Fruit fly (Drosophila melanogaster): ENCODE data around the gene bdwf.

DNA sequence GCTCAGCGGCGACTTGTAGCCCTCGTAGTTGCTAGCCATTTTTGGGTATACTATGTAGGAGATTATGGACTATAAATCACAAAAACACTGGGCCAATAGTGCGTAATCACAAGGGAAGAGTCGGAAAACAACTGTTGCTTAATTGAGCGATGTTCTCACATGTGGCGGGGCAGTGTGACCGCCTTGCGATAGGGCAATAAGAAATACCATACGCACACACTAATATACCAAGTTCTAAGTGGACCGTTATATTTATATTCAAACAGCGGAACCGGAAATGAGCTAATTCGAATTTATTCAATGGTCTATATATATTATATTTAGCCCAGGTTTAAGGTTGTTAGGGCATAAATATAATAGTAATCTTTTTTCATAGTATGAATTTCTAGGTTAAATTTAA, 22.0 kb downstream of the bdwf start, which contains the start of gene Adsl:
- no peak for TF ChIP-seq Dll (optimal IDR thresholded peaks at IDR 0.05)
- no peak for TF ChIP-seq usp (GFP tag; optimal IDR thresholded peaks at IDR 0.05)
- no peak for TF ChIP-seq psq (optimal IDR thresholded peaks at IDR 0.05)
- TF ChIP-seq pan (optimal IDR thresholded peaks at IDR 0.05): no peak
- no peak for TF ChIP-seq CG8478 (optimal IDR thresholded peaks at IDR 0.05)

Data from whole organism.